Worm (Caenorhabditis elegans) whole organism, late embryonic: ENCODE measurements around the gene nduv-3.

ENCODE experiments used
- C08G9.2 ChIP-seq: sonication (generic microtip); optimal IDR thresholded peaks from 2 replicates; lab custom pipeline; 2016; ENCODE audit warnings: mild to moderate bottlenecking, missing genetic modification characterization, moderate library complexity, missing compliant biosample characterization
- C38D4.7 ChIP-seq: fragments of 200-800 bp; sonication (Bioruptor generic); optimal IDR thresholded peaks from 2 replicates; lab custom pipeline; 2018; ENCODE audit warnings: mild to moderate bottlenecking, missing genetic modification characterization, moderate library complexity, missing compliant biosample characterization
- F13H6.1 ChIP-seq: sonication (generic microtip); optimal IDR thresholded peaks from 2 replicates; lab custom pipeline; 2016; ENCODE audit warnings: missing genetic modification characterization, missing compliant biosample characterization
- K02D7.2 ChIP-seq: sonication (generic microtip); optimal IDR thresholded peaks from 2 replicates; lab custom pipeline; 2017; ENCODE audit warnings: mild to moderate bottlenecking, missing genetic modification characterization, missing compliant biosample characterization
- T23F11.4 ChIP-seq: fragments of 200-800 bp; sonication (Bioruptor generic); optimal IDR thresholded peaks from 2 replicates; lab custom pipeline; 2018; ENCODE audit warnings: mild to moderate bottlenecking, missing genetic modification characterization, missing compliant biosample characterization
- Y22D7AL.16 ChIP-seq: sonication (generic microtip); optimal IDR thresholded peaks from 2 replicates; lab custom pipeline; 2016; ENCODE audit warnings: missing genetic modification characterization, missing compliant biosample characterization
- ahr-1 ChIP-seq: sonication (generic microtip); optimal IDR thresholded peaks from 2 replicates; lab custom pipeline; 2016; ENCODE audit warnings: missing genetic modification characterization, missing compliant biosample characterization
- ceh-2 ChIP-seq: sonication (generic microtip); optimal IDR thresholded peaks from 2 replicates; lab custom pipeline; 2016; ENCODE audit warnings: missing genotype, missing genetic modification characterization, missing compliant biosample characterization
- ceh-22 ChIP-seq: sonication (generic microtip); optimal IDR thresholded peaks from 2 replicates; lab custom pipeline; 2017; ENCODE audit warnings: missing biosample characterization, missing genetic modification characterization
- ceh-24 ChIP-seq: sonication (generic microtip); optimal IDR thresholded peaks from 2 replicates; lab custom pipeline; 2016; ENCODE audit warnings: mild to moderate bottlenecking, missing genetic modification characterization, missing compliant biosample characterization
- ceh-30 ChIP-seq: fragments of 150-350 bp; optimal IDR thresholded peaks from 2 replicates; lab custom pipeline; 2014; ENCODE audit warnings: missing biosample characterization, missing genetic modification characterization
- ceh-31 ChIP-seq: sonication (generic microtip); optimal IDR thresholded peaks from 2 replicates; lab custom pipeline; 2016; ENCODE audit warnings: missing genetic modification characterization, missing compliant biosample characterization
- ceh-34 ChIP-seq: sonication (generic microtip); optimal IDR thresholded peaks from 2 replicates; lab custom pipeline; 2016; ENCODE audit warnings: mild to moderate bottlenecking, missing genetic modification characterization, missing compliant biosample characterization
- ceh-45 ChIP-seq: fragments of 200-800 bp; sonication (Bioruptor generic); IDR thresholded peaks from 2 replicates; pipeline ENCODE4 v1.3.6; 2022; ENCODE audit warnings: missing genetic modification reagents, missing genetic modification characterization, missing compliant biosample characterization
- ceh-48 ChIP-seq: sonication (generic microtip); optimal IDR thresholded peaks from 2 replicates; lab custom pipeline; 2016; ENCODE audit warnings: missing genetic modification characterization, inconsistent platforms, missing compliant biosample characterization
- ceh-9 ChIP-seq: sonication (generic microtip); optimal IDR thresholded peaks from 2 replicates; lab custom pipeline; 2016; ENCODE audit warnings: mild to moderate bottlenecking, missing genetic modification characterization, inconsistent platforms, missing compliant biosample characterization
- elt-4 ChIP-seq: sonication (generic microtip); optimal IDR thresholded peaks from 2 replicates; lab custom pipeline; 2016; ENCODE audit warnings: missing genetic modification characterization, missing compliant biosample characterization
- ets-4 ChIP-seq: sonication (generic microtip); optimal IDR thresholded peaks from 2 replicates; lab custom pipeline; 2016; ENCODE audit warnings: missing genetic modification characterization, missing compliant biosample characterization
- fkh-10 ChIP-seq: fragments of 150-350 bp; optimal IDR thresholded peaks from 2 replicates; lab custom pipeline; 2014; ENCODE audit warnings: missing biosample characterization, missing genetic modification reagents, missing genetic modification characterization
- fkh-6 ChIP-seq: sonication (generic microtip); optimal IDR thresholded peaks from 2 replicates; lab custom pipeline; 2016; ENCODE audit warnings: missing genetic modification characterization, missing compliant biosample characterization
- gmeb-2 ChIP-seq: sonication (generic microtip); optimal IDR thresholded peaks from 2 replicates; lab custom pipeline; 2016; ENCODE audit warnings: missing genetic modification characterization, inconsistent platforms, missing compliant biosample characterization
- hlh-13 ChIP-seq: fragments of 200-800 bp; sonication (Bioruptor generic); optimal IDR thresholded peaks from 2 replicates; lab custom pipeline; 2018; ENCODE audit warnings: mild to moderate bottlenecking, missing genetic modification characterization, missing compliant biosample characterization
- hlh-30 ChIP-seq: sonication (generic microtip); optimal IDR thresholded peaks from 2 replicates; lab custom pipeline; 2017; ENCODE audit warnings: antibody characterized with exemption, missing genetic modification characterization, missing compliant biosample characterization; ENCODE audit not compliant: insufficient read depth
- lim-6 ChIP-seq: sonication (generic microtip); optimal IDR thresholded peaks from 2 replicates; lab custom pipeline; 2016; ENCODE audit warnings: missing genetic modification characterization, missing compliant biosample characterization
- madf-2 ChIP-seq: sonication (generic microtip); optimal IDR thresholded peaks from 2 replicates; lab custom pipeline; 2017; ENCODE audit warnings: missing genetic modification characterization, missing compliant biosample characterization
- mec-3 ChIP-seq: sonication (generic microtip); optimal IDR thresholded peaks from 2 replicates; lab custom pipeline; 2016; ENCODE audit warnings: borderline replicate concordance, missing genetic modification characterization, missing compliant biosample characterization
- nhr-232 ChIP-seq: sonication (generic microtip); optimal IDR thresholded peaks from 2 replicates; lab custom pipeline; 2016; ENCODE audit warnings: missing genetic modification characterization, missing compliant biosample characterization
- npax-4 ChIP-seq: sonication (generic microtip); optimal IDR thresholded peaks from 2 replicates; lab custom pipeline; 2016; ENCODE audit warnings: missing genetic modification characterization, missing compliant biosample characterization
- pha-2 ChIP-seq: sonication (generic microtip); optimal IDR thresholded peaks from 2 replicates; lab custom pipeline; 2017; ENCODE audit warnings: mild to moderate bottlenecking, missing genetic modification characterization, missing compliant biosample characterization
- pha-4 ChIP-seq: fragments of 150-350 bp; optimal IDR thresholded peaks from 2 replicates; lab custom pipeline; 2018; ENCODE audit warnings: missing biosample characterization, missing genetic modification reagents, missing genetic modification characterization
- pqm-1 ChIP-seq: sonication (generic microtip); optimal IDR thresholded peaks from 2 replicates; lab custom pipeline; 2016; ENCODE audit warnings: missing genetic modification characterization, missing compliant biosample characterization
- pros-1 ChIP-seq: fragments of 150-350 bp; optimal IDR thresholded peaks from 2 replicates; lab custom pipeline; 2014; ENCODE audit warnings: missing biosample characterization, missing genetic modification reagents, missing genetic modification characterization
- ref-2 ChIP-seq: sonication (generic microtip); optimal IDR thresholded peaks from 2 replicates; lab custom pipeline; 2016; ENCODE audit warnings: missing genetic modification characterization, missing compliant biosample characterization
- rnt-1 ChIP-seq: sonication (generic microtip); optimal IDR thresholded peaks from 2 replicates; lab custom pipeline; 2016; ENCODE audit warnings: missing genetic modification characterization, missing compliant biosample characterization
- sdc-2 ChIP-seq: sonication (generic microtip); optimal IDR thresholded peaks from 2 replicates; lab custom pipeline; 2016; ENCODE audit warnings: missing genotype, missing genetic modification characterization, missing compliant biosample characterization
- tbx-2 ChIP-seq: sonication (generic microtip); optimal IDR thresholded peaks from 2 replicates; lab custom pipeline; 2016; ENCODE audit warnings: missing genetic modification characterization, missing compliant biosample characterization
- ttx-3 ChIP-seq: sonication (generic microtip); optimal IDR thresholded peaks from 2 replicates; lab custom pipeline; 2016; ENCODE audit warnings: missing genetic modification reagents, missing genetic modification characterization, missing compliant biosample characterization
- unc-86 ChIP-seq: sonication (generic microtip); optimal IDR thresholded peaks from 2 replicates; lab custom pipeline; 2016; ENCODE audit warnings: missing genetic modification characterization, missing compliant biosample characterization
- zip-5 ChIP-seq: sonication (generic microtip); optimal IDR thresholded peaks from 2 replicates; lab custom pipeline; 2016; ENCODE audit warnings: missing genetic modification characterization, missing compliant biosample characterization
- ztf-16 ChIP-seq: sonication (generic microtip); optimal IDR thresholded peaks from 2 replicates; lab custom pipeline; 2017; ENCODE audit warnings: missing genetic modification characterization, missing compliant biosample characterization

Gene nduv-3

ce11 chrIV:2601988-2602861 lies 38.9 kb upstream of the nduv-3 start (continued):
- TF ChIP-seq npax-4 (tag; lab: Kevin White, UChicago) (no peak), zip-5 (no peak), ceh-48 (no peak), Y22D7AL.16 (tag; lab: Kevin White, UChicago) (no peak), C08G9.2 (tag; lab: Kevin White, UChicago) (no peak), ref-2 (tag; lab: Kevin White, UChicago) (peak; percentile 57), ceh-24 (tag; lab: Kevin White, UChicago) (no peak), sdc-2 (tag; lab: Kevin White, UChicago) (peak; percentile 31), ceh-31 (tag; lab: Kevin White, UChicago) (peak; percentile 70), ceh-2 (tag; lab: Kevin White, UChicago) (peak; percentile 23), lim-6 (tag; lab: Kevin White, UChicago) (no peak), nhr-232 (tag; lab: Kevin White, UChicago) (no peak), pqm-1 (tag; lab: Kevin White, UChicago) (peak; percentile 51), hlh-13 (no peak), unc-86 (tag; lab: Kevin White, UChicago) (no peak), C38D4.7 (GFP tag; lab: Kevin White, UChicago) (no peak), T23F11.4 (no peak), K02D7.2 (no peak), ahr-1 (tag; lab: Kevin White, UChicago) (no peak), ets-4 (tag; lab: Kevin White, UChicago) (peak; percentile 43), madf-2 (tag; lab: Kevin White, UChicago) (no peak), tbx-2 (tag; lab: Kevin White, UChicago) (peak; percentile 68), ceh-34 (tag; lab: Kevin White, UChicago) (peak; percentile 43), hlh-30 (tag; lab: Kevin White, UChicago) (peak; percentile 100), gmeb-2 (tag; lab: Kevin White, UChicago) (no peak), ceh-22 (tag; lab: Kevin White, UChicago) (no peak), F13H6.1 (tag; lab: Kevin White, UChicago) (peak; percentile 41), fkh-6 (no peak), pha-4 (tag; lab: Kevin White, UChicago) (no peak), mec-3 (no peak)

- TF ChIP-seq pros-1: no peak
- no peak for TF ChIP-seq nhr-232 (tag; lab: Kevin White, UChicago)
- no peak for TF ChIP-seq ztf-16 (tag; lab: Kevin White, UChicago)
- TF ChIP-seq elt-4 (tag; lab: Kevin White, UChicago): no peak
- TF ChIP-seq ceh-48: no peak
- no peak for TF ChIP-seq pha-4 (tag; lab: Kevin White, UChicago)
- TF ChIP-seq rnt-1 (tag; lab: Kevin White, UChicago): no peak
Measured at ce11 chrIV:2602862-2603189, 38.3 kb upstream of the nduv-3 start.

- TF ChIP-seq hlh-30 (tag; lab: Kevin White, UChicago) (peak; percentile 87), ceh-31 (tag; lab: Kevin White, UChicago) (peak; percentile 0), hlh-13 (peak; percentile 0), ref-2 (tag; lab: Kevin White, UChicago) (no peak), tbx-2 (tag; lab: Kevin White, UChicago) (peak; percentile 12)
Measured at ce11 chrIV:2603556-2604021, 37.5 kb upstream of the nduv-3 start.

ce11 chrIV:2606572-2606971 lies 34.5 kb upstream of the nduv-3 start:
- no peak for TF ChIP-seq ceh-45 (GFP tag; lab: Robert Waterston, UW)
- no peak for TF ChIP-seq ceh-22 (tag; lab: Kevin White, UChicago)
- TF ChIP-seq pha-4 (tag; lab: Kevin White, UChicago): no peak
- no peak for TF ChIP-seq T23F11.4
- no peak for TF ChIP-seq ceh-30 (tag; lab: Kevin White, UChicago)
- no peak for TF ChIP-seq fkh-10 (GFP tag; lab: Kevin White, UChicago)
- TF ChIP-seq ttx-3 (tag; lab: Kevin White, UChicago): no peak
- no peak for TF ChIP-seq hlh-30 (tag; lab: Kevin White, UChicago)
- TF ChIP-seq pha-2 (tag; lab: Kevin White, UChicago): no peak
- no peak for TF ChIP-seq ztf-16 (tag; lab: Kevin White, UChicago)
- no peak for TF ChIP-seq ceh-9 (tag; lab: Kevin White, UChicago)
